Worm (Caenorhabditis elegans): ENCODE results near the gene nhr-257.

ce11 chrII:3805518-3805917 is 47.2 kb upstream of the nhr-257 start:
- no peak for TF ChIP-seq ztf-11 (tag; optimal IDR thresholded peaks at IDR 0.05)
- TF ChIP-seq snpc-4 (tag; optimal IDR thresholded peaks at IDR 0.05): no peak
- no peak for TF ChIP-seq unc-120 (tag; optimal IDR thresholded peaks at IDR 0.05; ENCODE audit: poor library complexity, severe bottlenecking)
- no peak for TF ChIP-seq mab-5 (tag; optimal IDR thresholded peaks at IDR 0.05)
- no peak for TF ChIP-seq ceh-39 (tag; optimal IDR thresholded peaks at IDR 0.05)
- no peak for TF ChIP-seq hlh-1 (tag; optimal IDR thresholded peaks at IDR 0.05)
- TF ChIP-seq mep-1 (tag; optimal IDR thresholded peaks at IDR 0.05): no peak
- TF ChIP-seq pha-4 (tag; optimal IDR thresholded peaks at IDR 0.05): no peak
- TF ChIP-seq nhr-76 (tag; optimal IDR thresholded peaks at IDR 0.05): no peak
- TF ChIP-seq elt-3 (tag; optimal IDR thresholded peaks at IDR 0.05): no peak
- no peak for TF ChIP-seq nhr-28 (tag; optimal IDR thresholded peaks at IDR 0.05)
- TF ChIP-seq lin-13 (tag; optimal IDR thresholded peaks at IDR 0.05): no peak
- TF ChIP-seq lsy-2 (tag; optimal IDR thresholded peaks at IDR 0.05): no peak

Measured in whole organism, mixed stage, embryonic.